Fruit fly (Drosophila melanogaster): ENCODE measurements around the gene Vha100-1.

Vha100-1 gene

dm6 chr3R:29116167-29116725 lies 14.7 kb upstream of the Vha100-1 start, which contains the start of gene Atg14 (continued):
- TF ChIP-seq CG14860 (GFP tag; IDR thresholded peaks at IDR 0.05; ENCODE audit: partially characterized antibody) (peak; percentile 92), CG16813 (GFP tag; IDR thresholded peaks at IDR 0.05; ENCODE audit: partially characterized antibody) (peak; percentile 90), CG9932 (GFP tag; IDR thresholded peaks at IDR 0.05) (peak; percentile 33; the same call in 1 of the 2 replicates), repo (GFP tag; optimal IDR thresholded peaks at IDR 0.05) (peak; percentile 19), unc-4 (GFP tag; IDR thresholded peaks at IDR 0.05; ENCODE audit: partially characterized antibody) (peak; percentile 92), emc (GFP tag; optimal IDR thresholded peaks at IDR 0.05) (no peak), CG16863 (GFP tag; optimal IDR thresholded peaks at IDR 0.05) (no peak), gcm (GFP tag; optimal IDR thresholded peaks at IDR 0.05) (peak; percentile 4), Fer3 (tag; optimal IDR thresholded peaks at IDR 0.05) (peak; percentile 17), Oaz (GFP tag; IDR thresholded peaks at IDR 0.05) (no peak), Fer1 (GFP tag; optimal IDR thresholded peaks at IDR 0.05) (peak; percentile 37), stwl (tag; optimal IDR thresholded peaks at IDR 0.05) (peak; percentile 75), Adf1 (GFP tag; IDR thresholded peaks at IDR 0.05) (no peak), CG8765 (GFP tag; IDR thresholded peaks at IDR 0.05) (no peak), Dref (GFP tag; IDR thresholded peaks at IDR 0.05) (peak; percentile 93), CG17829 (tag; optimal IDR thresholded peaks at IDR 0.05) (peak; percentile 34), B-H1 (GFP tag; IDR thresholded peaks at IDR 0.05) (no peak; the same call in 2 of the 3 replicates), CG43689 (GFP tag; IDR thresholded peaks at IDR 0.05) (no peak), Pdp1 (GFP tag; optimal IDR thresholded peaks at IDR 0.05) (peak in 1 of 2 experiments; percentile 52), E2f2 (GFP tag; IDR thresholded peaks at IDR 0.05) (peak; percentile 98), kah (GFP tag; optimal IDR thresholded peaks at IDR 0.05) (no peak), scrt (GFP tag; optimal IDR thresholded peaks at IDR 0.05) (peak; percentile 1), CG3281 (GFP tag; optimal IDR thresholded peaks at IDR 0.05) (peak; percentile 18), Rfx (GFP tag; IDR thresholded peaks at IDR 0.05) (peak; percentile 41; the same call in 1 of the 2 replicates), lab (GFP tag; optimal IDR thresholded peaks at IDR 0.05) (peak; percentile 38), Dbx (GFP tag; IDR thresholded peaks at IDR 0.05) (peak; percentile 9; the same call in 1 of the 3 replicates), ttk (GFP tag; IDR thresholded peaks at IDR 0.05) (no peak), CG1602 (GFP tag; optimal IDR thresholded peaks at IDR 0.05) (no peak), CG11560 (tag; IDR thresholded peaks at IDR 0.05) (no peak), odd (GFP tag; optimal IDR thresholded peaks at IDR 0.05) (no peak), HLH54F (GFP tag; optimal IDR thresholded peaks at IDR 0.05) (peak; percentile 3), grau (tag; optimal IDR thresholded peaks at IDR 0.05) (peak; percentile 35), hbn (GFP tag; IDR thresholded peaks at IDR 0.05; ENCODE audit: partially characterized antibody) (peak; percentile 92), sens (GFP tag) (peak; percentile 41), row (GFP tag; IDR thresholded peaks at IDR 0.05) (no peak; the same call in 2 of the 3 replicates), CkIIα-i1 (GFP tag; IDR thresholded peaks at IDR 0.05) (no peak), hb (GFP tag; IDR thresholded peaks at IDR 0.05; ENCODE audit: partially characterized antibody) (peak; percentile 95), tx (GFP tag; optimal IDR thresholded peaks at IDR 0.05) (no peak), HLH3B (GFP tag; IDR thresholded peaks at IDR 0.05) (no peak), Optix (GFP tag; IDR thresholded peaks at IDR 0.05) (no peak), CG14710 (tag; optimal IDR thresholded peaks at IDR 0.05) (peak; percentile 53), CG18262 (tag; optimal IDR thresholded peaks at IDR 0.05) (peak; percentile 5)
